Worm (Caenorhabditis elegans): ENCODE data around the gene ugt-38.

DNA sequence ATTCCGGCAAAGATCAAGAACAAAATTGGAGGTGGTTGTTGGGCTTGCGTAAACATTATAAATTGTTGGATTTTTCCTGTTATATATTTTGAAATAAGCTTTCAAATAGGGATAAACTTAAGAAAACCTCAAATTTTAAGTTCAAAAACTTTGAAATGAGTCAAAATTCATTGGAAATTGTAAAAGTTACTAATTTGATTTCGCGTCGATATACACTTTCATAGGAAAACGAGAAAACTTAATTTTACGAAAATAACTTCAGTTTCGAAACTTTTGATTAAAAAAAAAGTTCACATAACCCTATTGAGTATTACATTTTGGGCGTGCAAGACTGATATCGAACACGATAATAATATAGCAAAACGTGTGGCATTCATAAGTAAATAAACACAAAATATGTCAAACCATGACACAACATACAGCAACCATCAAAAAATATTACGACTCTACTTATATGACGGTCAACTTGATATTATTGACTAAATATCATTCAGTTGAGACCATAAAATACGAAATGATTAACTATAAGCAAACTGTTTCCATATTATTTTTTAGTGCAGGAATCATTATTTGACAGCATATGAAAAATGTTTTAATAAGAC, 51.0 kb downstream of the ugt-38 start:
- TF ChIP-seq athp-1 (tag; optimal IDR thresholded peaks at IDR 0.05) (no peak), sdz-38 (tag; optimal IDR thresholded peaks at IDR 0.05) (no peak), F49E8.2 (tag; optimal IDR thresholded peaks at IDR 0.05; ENCODE audit: insufficient read depth) (no peak), snpc-4 (GFP tag; optimal IDR thresholded peaks at IDR 0.05) (no peak), snpc-4 (tag; optimal IDR thresholded peaks at IDR 0.05) (no peak), cebp-2 (GFP tag; IDR thresholded peaks at IDR 0.05) (no peak), nhr-80 (tag; optimal IDR thresholded peaks at IDR 0.05) (no peak), mcd-1 (GFP tag; IDR thresholded peaks at IDR 0.05) (no peak), unc-130 (GFP tag; optimal IDR thresholded peaks at IDR 0.05) (no peak), T26A5.8 (tag; optimal IDR thresholded peaks at IDR 0.05) (no peak), dpl-1 (GFP tag; optimal IDR thresholded peaks at IDR 0.05) (no peak)
